ENCODE assay signal across 1 fruit fly cellular context in genomic region chr3R:15803502-15804461, dm6.
TF ChIP-seq lines count a peak whose summit lies in the region.

alpha-Man-IIb (plus strand) TSS chr3R:15804248.

TF ChIP-seq in whole organism, embryonic, 481 proteins besides CTCF, POLR2A, EP300 and RAD21 (continued from another document and continues in another):
- no peak for TF ChIP-seq exex (tag; optimal IDR thresholded peaks at IDR 0.05; lab: Kevin White, UChicago)
- peak; percentile 25 for TF ChIP-seq sug (tag; optimal IDR thresholded peaks at IDR 0.05; lab: Kevin White, UChicago)
- TF ChIP-seq sr (GFP tag; IDR thresholded peaks at IDR 0.05; lab: Robert Waterston, UW): no peak
- TF ChIP-seq GATAe (GFP tag; conservative IDR thresholded peaks at IDR 0.05; lab: Robert Waterston, UW): no peak
- no peak for TF ChIP-seq CG11695 (GFP tag; IDR thresholded peaks at IDR 0.05; lab: Robert Waterston, UW)
- 0 out of 2 replicates have a peak, but pooled peaks have one; percentile 24 for TF ChIP-seq Atf6 (GFP tag; IDR thresholded peaks at IDR 0.05; lab: Robert Waterston, UW)
- no peak for TF ChIP-seq ham (GFP tag; IDR thresholded peaks at IDR 0.05; lab: Robert Waterston, UW)
- TF ChIP-seq CG30020 (tag; optimal IDR thresholded peaks at IDR 0.05; lab: Kevin White, UChicago): peak; percentile 25
- TF ChIP-seq hbn (GFP tag; IDR thresholded peaks at IDR 0.05; lab: Robert Waterston, UW; ENCODE audit: partially characterized antibody): peak; percentile 84
- TF ChIP-seq CG7372 (GFP tag; IDR thresholded peaks at IDR 0.05; lab: Robert Waterston, UW): no peak
- TF ChIP-seq CG14965 (GFP tag; optimal IDR thresholded peaks at IDR 0.05; lab: Kevin White, UChicago; ENCODE audit: borderline replicate concordance): no peak
- peak; percentile 60 for TF ChIP-seq Deaf1 (tag; optimal IDR thresholded peaks at IDR 0.05; lab: Kevin White, UChicago)
- TF ChIP-seq CG17186 (GFP tag; optimal IDR thresholded peaks at IDR 0.05; lab: Kevin White, UChicago): peak; percentile 6
- no peak for TF ChIP-seq h (optimal IDR thresholded peaks at IDR 0.05; lab: Kevin White, UChicago)
- TF ChIP-seq sob (GFP tag; IDR thresholded peaks at IDR 0.05; lab: Robert Waterston, UW): peak; percentile 47
- no peak for TF ChIP-seq Vsx1 (GFP tag; optimal IDR thresholded peaks at IDR 0.05; lab: Kevin White, UChicago)
- TF ChIP-seq Neu2 (GFP tag; optimal IDR thresholded peaks at IDR 0.05; lab: Kevin White, UChicago; ENCODE audit: borderline replicate concordance): no peak
- TF ChIP-seq zen (tag; optimal IDR thresholded peaks at IDR 0.05; lab: Kevin White, UChicago): no peak
- TF ChIP-seq CG11085 (GFP tag; IDR thresholded peaks at IDR 0.05; lab: Robert Waterston, UW): no peak
- no peak for TF ChIP-seq hkb (optimal IDR thresholded peaks at IDR 0.05; lab: Kevin White, UChicago)
- TF ChIP-seq hkb (GFP tag; IDR thresholded peaks at IDR 0.05; lab: Robert Waterston, UW): no peak
- TF ChIP-seq Drgx (GFP tag; IDR thresholded peaks at IDR 0.05; lab: Robert Waterston, UW): no peak
- TF ChIP-seq sc (optimal IDR thresholded peaks at IDR 0.05; lab: Kevin White, UChicago): no peak
- TF ChIP-seq sc (GFP tag; optimal IDR thresholded peaks at IDR 0.05; lab: Kevin White, UChicago): no peak
- TF ChIP-seq gfzf (GFP tag; optimal IDR thresholded peaks at IDR 0.05; lab: Kevin White, UChicago): peak; percentile 84
- no peak for TF ChIP-seq toy (GFP tag; IDR thresholded peaks at IDR 0.05; lab: Robert Waterston, UW)
- no peak for TF ChIP-seq shn (GFP tag; optimal IDR thresholded peaks at IDR 0.05; lab: Kevin White, UChicago)
- TF ChIP-seq CG6813 (GFP tag; optimal IDR thresholded peaks at IDR 0.05; lab: Kevin White, UChicago): no peak
- peak; percentile 52 for TF ChIP-seq vvl (GFP tag; IDR thresholded peaks at IDR 0.05; lab: Robert Waterston, UW)
- TF ChIP-seq CG4730 (GFP tag; IDR thresholded peaks at IDR 0.05; lab: Robert Waterston, UW): no peak
- peak; percentile 49 for TF ChIP-seq sqz (GFP tag; optimal IDR thresholded peaks at IDR 0.05; lab: Kevin White, UChicago)
- no peak for TF ChIP-seq Elba2 (GFP tag; optimal IDR thresholded peaks at IDR 0.05; lab: Kevin White, UChicago)
- TF ChIP-seq CG8359 (GFP tag; optimal IDR thresholded peaks at IDR 0.05; lab: Kevin White, UChicago; ENCODE audit: borderline replicate concordance): no peak
- no peak for TF ChIP-seq ERR (GFP tag; optimal IDR thresholded peaks at IDR 0.05; lab: Kevin White, UChicago)
- TF ChIP-seq CG18764 (GFP tag; optimal IDR thresholded peaks at IDR 0.05; lab: Kevin White, UChicago): no peak
- TF ChIP-seq Dek (tag; optimal IDR thresholded peaks at IDR 0.05; lab: Kevin White, UChicago): peak; percentile 51
- TF ChIP-seq repo (GFP tag; optimal IDR thresholded peaks at IDR 0.05; lab: Kevin White, UChicago): no peak
- TF ChIP-seq CG2202 (tag; optimal IDR thresholded peaks at IDR 0.05; lab: Kevin White, UChicago): no peak
- no peak for TF ChIP-seq luna (GFP tag; optimal IDR thresholded peaks at IDR 0.05; lab: Kevin White, UChicago)
- TF ChIP-seq CG10959 (GFP tag; IDR thresholded peaks at IDR 0.05; lab: Robert Waterston, UW): no peak
- peak; percentile 33 for TF ChIP-seq kay (GFP tag; optimal IDR thresholded peaks at IDR 0.05; lab: Kevin White, UChicago)
- no peak for TF ChIP-seq H15 (GFP tag; IDR thresholded peaks at IDR 0.05; lab: Robert Waterston, UW)
- peak; percentile 52 for TF ChIP-seq Hmr (GFP tag; optimal IDR thresholded peaks at IDR 0.05; lab: Kevin White, UChicago)
- peak; percentile 54 for TF ChIP-seq Rfx (GFP tag; IDR thresholded peaks at IDR 0.05; lab: Robert Waterston, UW)
- no peak for TF ChIP-seq Hr3 (GFP tag; optimal IDR thresholded peaks at IDR 0.05; lab: Kevin White, UChicago)
- TF ChIP-seq Sry-β (GFP tag; optimal IDR thresholded peaks at IDR 0.05; lab: Kevin White, UChicago): no peak
- no peak for TF ChIP-seq CG10979 (tag; optimal IDR thresholded peaks at IDR 0.05; lab: Kevin White, UChicago)
- TF ChIP-seq CG7963 (GFP tag; IDR thresholded peaks at IDR 0.05; lab: Robert Waterston, UW; ENCODE audit: partially characterized antibody): peak; percentile 65; the same call in 2 of the 3 replicates
- no peak for TF ChIP-seq ab (GFP tag; optimal IDR thresholded peaks at IDR 0.05; lab: Kevin White, UChicago)
- no peak for TF ChIP-seq Ada2b (GFP tag; IDR thresholded peaks at IDR 0.05; lab: Robert Waterston, UW)
- TF ChIP-seq gce (GFP tag; IDR thresholded peaks at IDR 0.05; lab: Robert Waterston, UW): no peak
- no peak for TF ChIP-seq eyg (GFP tag; optimal IDR thresholded peaks at IDR 0.05; lab: Kevin White, UChicago)
- TF ChIP-seq CG10462 (GFP tag; optimal IDR thresholded peaks at IDR 0.05; lab: Kevin White, UChicago): no peak
- TF ChIP-seq sim (GFP tag; IDR thresholded peaks at IDR 0.05; lab: Robert Waterston, UW): no peak
- TF ChIP-seq CG13894 (tag; optimal IDR thresholded peaks at IDR 0.05; lab: Kevin White, UChicago): peak; percentile 6
- no peak for TF ChIP-seq zfh2 (GFP tag; optimal IDR thresholded peaks at IDR 0.05; lab: Kevin White, UChicago)
- TF ChIP-seq HLH4C (GFP tag; IDR thresholded peaks at IDR 0.05; lab: Robert Waterston, UW; ENCODE audit: partially characterized antibody): peak; percentile 68
- TF ChIP-seq CG30403 (GFP tag; optimal IDR thresholded peaks at IDR 0.05; lab: Kevin White, UChicago): peak; percentile 18
- no peak for TF ChIP-seq CG12219 (GFP tag; optimal IDR thresholded peaks at IDR 0.05; lab: Kevin White, UChicago)
- TF ChIP-seq CG5953 (GFP tag; IDR thresholded peaks at IDR 0.05; lab: Robert Waterston, UW): no peak
- no peak for TF ChIP-seq dmrt99B (tag; optimal IDR thresholded peaks at IDR 0.05; lab: Kevin White, UChicago)
- no peak for TF ChIP-seq CG6254 (GFP tag; optimal IDR thresholded peaks at IDR 0.05; lab: Kevin White, UChicago)
- no peak for TF ChIP-seq HLHmδ (GFP tag; optimal IDR thresholded peaks at IDR 0.05; lab: Kevin White, UChicago)
- no peak for TF ChIP-seq wek (GFP tag; optimal IDR thresholded peaks at IDR 0.05; lab: Kevin White, UChicago)
- TF ChIP-seq mam (GFP tag; optimal IDR thresholded peaks at IDR 0.05; lab: Kevin White, UChicago): peak; percentile 9
- TF ChIP-seq CG9932 (GFP tag; IDR thresholded peaks at IDR 0.05; lab: Robert Waterston, UW): no peak
- TF ChIP-seq jigr1 (GFP tag; IDR thresholded peaks at IDR 0.05; lab: Robert Waterston, UW): no peak
- peak; percentile 55; the same call in 1 of the 3 replicates for TF ChIP-seq zfh1 (GFP tag; IDR thresholded peaks at IDR 0.05; lab: Robert Waterston, UW)
- TF ChIP-seq pnt (GFP tag; optimal IDR thresholded peaks at IDR 0.05; lab: Kevin White, UChicago): no peak
- no peak for TF ChIP-seq Hr39 (optimal IDR thresholded peaks at IDR 0.05; lab: Kevin White, UChicago)
- TF ChIP-seq CG11247 (GFP tag; IDR thresholded peaks at IDR 0.05; lab: Robert Waterston, UW): 0 out of 2 replicates have a peak, but pooled peaks have one; percentile 14
- peak; percentile 34 for TF ChIP-seq CoRest (tag; optimal IDR thresholded peaks at IDR 0.05; lab: Kevin White, UChicago)
- TF ChIP-seq CG2116 (GFP tag; optimal IDR thresholded peaks at IDR 0.05; lab: Kevin White, UChicago): peak; percentile 59
- TF ChIP-seq row (GFP tag; IDR thresholded peaks at IDR 0.05; lab: Robert Waterston, UW): peak; percentile 15; the same call in 1 of the 3 replicates
- TF ChIP-seq Ets65A (GFP tag; lab: Kevin White, UChicago): peak; percentile 85
- no peak for TF ChIP-seq da (GFP tag; optimal IDR thresholded peaks at IDR 0.05; lab: Kevin White, UChicago)
- no peak for TF ChIP-seq nau (GFP tag; optimal IDR thresholded peaks at IDR 0.05; lab: Kevin White, UChicago)
- peak; percentile 54 for TF ChIP-seq CG6854 (GFP tag; optimal IDR thresholded peaks at IDR 0.05; lab: Kevin White, UChicago)
- TF ChIP-seq CG12769 (tag; optimal IDR thresholded peaks at IDR 0.05; lab: Kevin White, UChicago): no peak
- peak; percentile 29 for TF ChIP-seq CG34376 (GFP tag; optimal IDR thresholded peaks at IDR 0.05; lab: Kevin White, UChicago)
- TF ChIP-seq al (GFP tag; IDR thresholded peaks at IDR 0.05; lab: Robert Waterston, UW): no peak
- TF ChIP-seq tgo (GFP tag; IDR thresholded peaks at IDR 0.05; lab: Robert Waterston, UW): no peak
- no peak for TF ChIP-seq Blimp-1 (GFP tag; optimal IDR thresholded peaks at IDR 0.05; lab: Kevin White, UChicago)
- no peak for TF ChIP-seq fd96Cb (tag; optimal IDR thresholded peaks at IDR 0.05; lab: Kevin White, UChicago)
- peak; percentile 69; the same call in 2 of the 3 replicates for TF ChIP-seq CG16813 (GFP tag; IDR thresholded peaks at IDR 0.05; lab: Robert Waterston, UW; ENCODE audit: partially characterized antibody)
- peak; percentile 48 for TF ChIP-seq CG1024 (GFP tag; IDR thresholded peaks at IDR 0.05; lab: Robert Waterston, UW)
- no peak for TF ChIP-seq cwo (GFP tag; optimal IDR thresholded peaks at IDR 0.05; lab: Kevin White, UChicago)
- TF ChIP-seq sisA (GFP tag; IDR thresholded peaks at IDR 0.05; lab: Robert Waterston, UW): no peak
- no peak for TF ChIP-seq ara (GFP tag; IDR thresholded peaks at IDR 0.05; lab: Robert Waterston, UW)
- TF ChIP-seq crc (GFP tag; optimal IDR thresholded peaks at IDR 0.05; lab: Kevin White, UChicago): no peak
- no peak for TF ChIP-seq CG1647 (GFP tag; optimal IDR thresholded peaks at IDR 0.05; lab: Kevin White, UChicago)
- TF ChIP-seq CG31224 (GFP tag; IDR thresholded peaks at IDR 0.05; lab: Robert Waterston, UW): no peak
- peak; percentile 97 for TF ChIP-seq Dp (GFP tag; optimal IDR thresholded peaks at IDR 0.05; lab: Kevin White, UChicago)
- peak; percentile 38; the same call in 1 of the 2 replicates for TF ChIP-seq ato (GFP tag; IDR thresholded peaks at IDR 0.05; lab: Robert Waterston, UW; ENCODE audit: partially characterized antibody)
- no peak for TF ChIP-seq CG7839 (tag; optimal IDR thresholded peaks at IDR 0.05; lab: Kevin White, UChicago)
- TF ChIP-seq Fer1 (GFP tag; optimal IDR thresholded peaks at IDR 0.05; lab: Kevin White, UChicago): peak; percentile 4
- no peak for TF ChIP-seq mld (GFP tag; IDR thresholded peaks at IDR 0.05; lab: Robert Waterston, UW; ENCODE audit: partially characterized antibody)
- TF ChIP-seq Asciz (GFP tag; optimal IDR thresholded peaks at IDR 0.05; lab: Kevin White, UChicago): peak; percentile 23
- TF ChIP-seq CG16779 (GFP tag; IDR thresholded peaks at IDR 0.05; lab: Robert Waterston, UW): no peak
- TF ChIP-seq Nf-YB (GFP tag; optimal IDR thresholded peaks at IDR 0.05; lab: Kevin White, UChicago): peak; percentile 17
- TF ChIP-seq scrt (GFP tag; optimal IDR thresholded peaks at IDR 0.05; lab: Kevin White, UChicago): no peak
- TF ChIP-seq Opbp (GFP tag; IDR thresholded peaks at IDR 0.05; lab: Robert Waterston, UW; ENCODE audit: partially characterized antibody): peak; percentile 64; the same call in 2 of the 3 replicates
- no peak for TF ChIP-seq Trl (optimal IDR thresholded peaks at IDR 0.05; lab: Kevin White, UChicago)
- TF ChIP-seq Trl (GFP tag; optimal IDR thresholded peaks at IDR 0.05; lab: Kevin White, UChicago): no peak
- TF ChIP-seq amos (GFP tag; IDR thresholded peaks at IDR 0.05; lab: Robert Waterston, UW; ENCODE audit: partially characterized antibody): peak; percentile 71
- peak; percentile 1 for TF ChIP-seq CG3281 (GFP tag; optimal IDR thresholded peaks at IDR 0.05; lab: Kevin White, UChicago)
- no peak for TF ChIP-seq gsb (GFP tag; IDR thresholded peaks at IDR 0.05; lab: Robert Waterston, UW)
- TF ChIP-seq tin (GFP tag; optimal IDR thresholded peaks at IDR 0.05; lab: Kevin White, UChicago): peak; percentile 15
- TF ChIP-seq CG12659 (GFP tag; optimal IDR thresholded peaks at IDR 0.05; lab: Kevin White, UChicago): peak; percentile 77
- no peak for TF ChIP-seq CG7357 (GFP tag; IDR thresholded peaks at IDR 0.05; lab: Robert Waterston, UW)
- no peak for TF ChIP-seq CG4707 (GFP tag; optimal IDR thresholded peaks at IDR 0.05; lab: Kevin White, UChicago)
- no peak for TF ChIP-seq CG12236 (GFP tag; optimal IDR thresholded peaks at IDR 0.05; lab: Kevin White, UChicago)
- no peak for TF ChIP-seq Awh (GFP tag; IDR thresholded peaks at IDR 0.05; lab: Robert Waterston, UW)
- no peak for TF ChIP-seq esg (GFP tag; conservative IDR thresholded peaks at IDR 0.05; lab: Robert Waterston, UW)
- TF ChIP-seq fu2 (GFP tag; optimal IDR thresholded peaks at IDR 0.05; lab: Kevin White, UChicago): no peak
- TF ChIP-seq Abd-B (GFP tag; optimal IDR thresholded peaks at IDR 0.05; lab: Kevin White, UChicago): peak; percentile 71
- no peak for TF ChIP-seq D19B (GFP tag; optimal IDR thresholded peaks at IDR 0.05; lab: Kevin White, UChicago)
- TF ChIP-seq lmd (GFP tag; IDR thresholded peaks at IDR 0.05; lab: Robert Waterston, UW): no peak
- TF ChIP-seq CG32532 (GFP tag; IDR thresholded peaks at IDR 0.05; lab: Robert Waterston, UW): peak; percentile 45; the same call in 1 of the 2 replicates
- TF ChIP-seq NC2β (GFP tag; optimal IDR thresholded peaks at IDR 0.05; lab: Kevin White, UChicago): no peak
- TF ChIP-seq sima (GFP tag; optimal IDR thresholded peaks at IDR 0.05; lab: Kevin White, UChicago): no peak
- TF ChIP-seq CG5245 (GFP tag; optimal IDR thresholded peaks at IDR 0.05; lab: Kevin White, UChicago): no peak
- TF ChIP-seq CG12071 (GFP tag; optimal IDR thresholded peaks at IDR 0.05; lab: Kevin White, UChicago): no peak
- TF ChIP-seq Aef1 (GFP tag; IDR thresholded peaks at IDR 0.05; lab: Robert Waterston, UW): no peak
- TF ChIP-seq CG31388 (GFP tag; optimal IDR thresholded peaks at IDR 0.05; lab: Kevin White, UChicago): no peak
- TF ChIP-seq lbe (GFP tag; optimal IDR thresholded peaks at IDR 0.05; lab: Kevin White, UChicago): no peak
- no peak for TF ChIP-seq CG8944 (GFP tag; optimal IDR thresholded peaks at IDR 0.05; lab: Kevin White, UChicago)
- 0 out of 3 replicates have a peak, but pooled peaks have one; percentile 26 for TF ChIP-seq dysf (GFP tag; IDR thresholded peaks at IDR 0.05; lab: Robert Waterston, UW)
- TF ChIP-seq CG6175 (GFP tag; IDR thresholded peaks at IDR 0.05; lab: Robert Waterston, UW): no peak
- TF ChIP-seq CG9727 (GFP tag; optimal IDR thresholded peaks at IDR 0.05; lab: Kevin White, UChicago): peak; percentile 7
- TF ChIP-seq CG12942 (GFP tag; optimal IDR thresholded peaks at IDR 0.05; lab: Kevin White, UChicago): no peak
- TF ChIP-seq HLH3B (GFP tag; IDR thresholded peaks at IDR 0.05; lab: Robert Waterston, UW): peak; percentile 17; the same call in 1 of the 2 replicates
- TF ChIP-seq tio (GFP tag; optimal IDR thresholded peaks at IDR 0.05; lab: Kevin White, UChicago): no peak
- TF ChIP-seq CG14050 (GFP tag; IDR thresholded peaks at IDR 0.05; lab: Robert Waterston, UW): no peak
- no peak for TF ChIP-seq CG15696 (tag; optimal IDR thresholded peaks at IDR 0.05; lab: Kevin White, UChicago)
- no peak for TF ChIP-seq ken (GFP tag; IDR thresholded peaks at IDR 0.05; lab: Robert Waterston, UW)
